Worm (Caenorhabditis elegans): Measurements from ENCODE around the gene col-2.

ce11 chrIV:10051088-10051487 lies 34.2 kb downstream of the col-2 start, which contains the start of gene T04B2.8:
- no peak for TF ChIP-seq ceh-16 (tag; optimal IDR thresholded peaks at IDR 0.05)
- TF ChIP-seq unc-62 (GFP tag; optimal IDR thresholded peaks at IDR 0.05): no peak
- no peak for TF ChIP-seq ZK546.5 (tag; optimal IDR thresholded peaks at IDR 0.05)
- TF ChIP-seq nhr-76 (tag; optimal IDR thresholded peaks at IDR 0.05): no peak
- no peak for TF ChIP-seq aly-2 (tag; optimal IDR thresholded peaks at IDR 0.05)
- TF ChIP-seq ztf-4 (tag; optimal IDR thresholded peaks at IDR 0.05): no peak
- TF ChIP-seq elt-2 (tag; optimal IDR thresholded peaks at IDR 0.05): no peak

Measured in whole organism, L3 larva.